Fruit fly (Drosophila melanogaster): ENCODE measurements around the gene Dnz1.

dm6 chr2L:10869867-10870266, 13.4 kb upstream of the Dnz1 start, which contains the start of gene CG12517:
- TF ChIP-seq fd96Ca (GFP tag; IDR thresholded peaks at IDR 0.05): no peak
- no peak for TF ChIP-seq gl (tag; optimal IDR thresholded peaks at IDR 0.05)
- no peak for TF ChIP-seq CG9948 (tag; optimal IDR thresholded peaks at IDR 0.05)
- no peak for TF ChIP-seq CG14655 (GFP tag; optimal IDR thresholded peaks at IDR 0.05)
- no peak for TF ChIP-seq CG34367 (tag; optimal IDR thresholded peaks at IDR 0.05)
- TF ChIP-seq EcR (GFP tag; optimal IDR thresholded peaks at IDR 0.05): no peak
- no peak for TF ChIP-seq CG15710 (tag; optimal IDR thresholded peaks at IDR 0.05)
- TF ChIP-seq rn (GFP tag; IDR thresholded peaks at IDR 0.05): no peak

Data from whole organism, pupa.